Fruit fly (Drosophila melanogaster) whole organism, pupa: Measurements from ENCODE around the gene Fas3.

ENCODE experiments used
- CG10348 ChIP-seq: fragments of 200-800 bp; sonication (Bioruptor generic); IDR thresholded peaks from 2 replicates; pipeline ENCODE4 v1.3.6; 2022; ENCODE audit warnings: missing biosample characterization, missing genetic modification characterization
- CG12605 ChIP-seq: fragments of 200-800 bp; sonication (Bioruptor generic); IDR thresholded peaks from 2 replicates; pipeline ENCODE4 v1.3.6; 2022; ENCODE audit warnings: missing biosample characterization, missing genetic modification characterization
- CG13204 ChIP-seq: fragments of 200-800 bp; sonication (Bioruptor generic); optimal IDR thresholded peaks from 2 replicates; lab custom pipeline; 2018; ENCODE audit warnings: missing biosample characterization, mild to moderate bottlenecking, missing genetic modification characterization, moderate library complexity
- CG14655 ChIP-seq: fragments of 200-800 bp; sonication (Bioruptor generic); optimal IDR thresholded peaks from 3 replicates; lab custom pipeline; 2017; ENCODE audit warnings: mild to moderate bottlenecking, missing biosample characterization, missing genetic modification reagents, missing genetic modification characterization
- CG15710 ChIP-seq: fragments of 200-800 bp; sonication (Bioruptor generic); optimal IDR thresholded peaks from 2 replicates; lab custom pipeline; 2018; ENCODE audit warnings: missing biosample characterization, mild to moderate bottlenecking, missing genetic modification characterization, moderate library complexity
- CG17806 ChIP-seq: fragments of 200-800 bp; sonication (Bioruptor generic); optimal IDR thresholded peaks from 2 replicates; lab custom pipeline; 2018; ENCODE audit warnings: missing biosample characterization, mild to moderate bottlenecking, missing genetic modification characterization, moderate library complexity
- CG32121 ChIP-seq: fragments of 200-800 bp; sonication (Bioruptor generic); IDR thresholded peaks from 2 replicates; pipeline ENCODE4 v1.3.6; 2022; ENCODE audit warnings: missing biosample characterization, missing genetic modification characterization
- CG34367 ChIP-seq: fragments of 200-800 bp; sonication (Bioruptor generic); optimal IDR thresholded peaks from 2 replicates; lab custom pipeline; 2018; ENCODE audit warnings: missing biosample characterization, mild to moderate bottlenecking, missing genetic modification characterization
- CG4496 ChIP-seq: fragments of 200-800 bp; sonication (Bioruptor generic); IDR thresholded peaks from 3 replicates; pipeline ENCODE4 v1.3.6; 2022; ENCODE audit warnings: missing biosample characterization, missing genetic modification characterization
- CG8159 ChIP-seq: fragments of 200-800 bp; sonication (Bioruptor generic); optimal IDR thresholded peaks from 3 replicates; lab custom pipeline; 2018; ENCODE audit warnings: missing biosample characterization, mild to moderate bottlenecking, missing genetic modification characterization, moderate library complexity
- CG8301 ChIP-seq: fragments of 200-800 bp; sonication (Bioruptor generic); optimal IDR thresholded peaks from 2 replicates; lab custom pipeline; 2018; ENCODE audit warnings: missing biosample characterization, mild to moderate bottlenecking, missing genetic modification characterization
- CG9948 ChIP-seq: fragments of 200-800 bp; sonication (Bioruptor generic); optimal IDR thresholded peaks from 2 replicates; lab custom pipeline; 2018; ENCODE audit warnings: missing biosample characterization, mild to moderate bottlenecking, missing genetic modification characterization, moderate library complexity
- D1 ChIP-seq: fragments of 200-800 bp; sonication (Bioruptor generic); optimal IDR thresholded peaks from 2 replicates; lab custom pipeline; 2018; ENCODE audit warnings: missing biosample characterization, mild to moderate bottlenecking, missing genetic modification characterization, moderate library complexity
- EcR ChIP-seq: fragments of 200-800 bp; sonication (Bioruptor generic); optimal IDR thresholded peaks from 3 replicates; lab custom pipeline; 2019; ENCODE audit warnings: missing biosample characterization, missing genetic modification characterization, mild to moderate bottlenecking, moderate library complexity, missing genetic modification reagents
- Ets98B ChIP-seq: fragments of 200-800 bp; sonication (Bioruptor generic); IDR thresholded peaks from 2 replicates; pipeline ENCODE4 v1.3.6; 2022; ENCODE audit warnings: missing biosample characterization, missing genetic modification characterization
- Pif1A ChIP-seq: fragments of 200-800 bp; sonication (Bioruptor generic); optimal IDR thresholded peaks from 3 replicates; lab custom pipeline; 2016; ENCODE audit warnings: missing biosample characterization, missing genetic modification characterization
- Pif1B ChIP-seq: fragments of 200-800 bp; sonication (Bioruptor generic); optimal IDR thresholded peaks from 3 replicates; lab custom pipeline; 2016; ENCODE audit warnings: missing biosample characterization, missing genetic modification characterization
- Snoo ChIP-seq: fragments of 200-800 bp; sonication (Bioruptor generic); optimal IDR thresholded peaks from 3 replicates; lab custom pipeline; 2017; ENCODE audit warnings: missing biosample characterization, mild to moderate bottlenecking, missing genetic modification characterization, inconsistent platforms
- fd96Ca ChIP-seq: fragments of 200-800 bp; sonication (Bioruptor generic); IDR thresholded peaks from 3 replicates; pipeline ENCODE4 v1.3.6; 2022; ENCODE audit warnings: missing biosample characterization, missing genetic modification characterization
- gl ChIP-seq: fragments of 200-800 bp; sonication (Bioruptor generic); optimal IDR thresholded peaks from 2 replicates; lab custom pipeline; 2018; ENCODE audit warnings: missing biosample characterization, mild to moderate bottlenecking, missing genetic modification characterization
- rn ChIP-seq: fragments of 200-800 bp; sonication (Bioruptor generic); IDR thresholded peaks from 2 replicates; pipeline ENCODE4 v1.3.6; 2022; ENCODE audit warnings: missing biosample characterization, missing genetic modification characterization

Fas3 gene

dm6 chr2L:18307823-18308222, 12.1 kb upstream of the Fas3 start:
- TF ChIP-seq CG9948, result no peak
- TF ChIP-seq gl (tag; lab: Kevin White, UChicago), result no peak
- TF ChIP-seq D1 (tag; lab: Kevin White, UChicago), result no peak
- no peak for TF ChIP-seq CG12605
- TF ChIP-seq Ets98B (GFP tag; lab: Robert Waterston, UW), result no peak
- TF ChIP-seq rn, result no peak
- TF ChIP-seq Pif1A (GFP tag; lab: Kevin White, UChicago), result no peak
- TF ChIP-seq CG4496 (GFP tag; lab: Robert Waterston, UW), result no peak
- no peak for TF ChIP-seq CG34367 (tag; lab: Kevin White, UChicago)
- no peak for TF ChIP-seq CG10348 (GFP tag; lab: Robert Waterston, UW)
- TF ChIP-seq CG13204 (GFP tag; lab: Kevin White, UChicago), result no peak

dm6 chr2L:18308652-18309051, 11.2 kb upstream of the Fas3 start:
- TF ChIP-seq CG15710 (tag; lab: Kevin White, UChicago) (no peak), CG9948 (no peak), CG32121 (GFP tag; lab: Robert Waterston, UW) (no peak), EcR (GFP tag; lab: Kevin White, UChicago) (no peak), CG14655 (no peak), D1 (tag; lab: Kevin White, UChicago) (no peak), CG8159 (tag; lab: Kevin White, UChicago) (no peak), fd96Ca (GFP tag; lab: Robert Waterston, UW) (no peak), Ets98B (GFP tag; lab: Robert Waterston, UW) (no peak), CG34367 (tag; lab: Kevin White, UChicago) (no peak), CG17806 (no peak), CG10348 (GFP tag; lab: Robert Waterston, UW) (no peak), Snoo (tag; lab: Kevin White, UChicago) (no peak)

dm6 chr2L:18309346-18309745, 10.6 kb upstream of the Fas3 start, which contains the start of gene CG43354:
TSS of gene CG43354 (minus strand) at chr2L:18309446.
- TF ChIP-seq CG8159 (tag; lab: Kevin White, UChicago), result no peak
- TF ChIP-seq CG17806, result no peak
- TF ChIP-seq CG4496 (GFP tag; lab: Robert Waterston, UW), result no peak
- TF ChIP-seq CG12605, result no peak
- TF ChIP-seq CG8301 (tag; lab: Kevin White, UChicago), result no peak
- no peak for TF ChIP-seq CG32121 (GFP tag; lab: Robert Waterston, UW)
- no peak for TF ChIP-seq Pif1B (GFP tag; lab: Kevin White, UChicago)
- no peak for TF ChIP-seq Pif1A (GFP tag; lab: Kevin White, UChicago)
- TF ChIP-seq CG9948, result no peak
- TF ChIP-seq CG14655, result no peak
- no peak for TF ChIP-seq Snoo (tag; lab: Kevin White, UChicago)
- no peak for TF ChIP-seq gl (tag; lab: Kevin White, UChicago)
- TF ChIP-seq D1 (tag; lab: Kevin White, UChicago), result no peak
- TF ChIP-seq CG34367 (tag; lab: Kevin White, UChicago), result no peak
- no peak for TF ChIP-seq EcR (GFP tag; lab: Kevin White, UChicago)
- TF ChIP-seq rn, result no peak
- TF ChIP-seq CG15710 (tag; lab: Kevin White, UChicago), result no peak
- no peak for TF ChIP-seq CG10348 (GFP tag; lab: Robert Waterston, UW)
- no peak for TF ChIP-seq CG13204 (GFP tag; lab: Kevin White, UChicago)

- TF ChIP-seq gl (tag; lab: Kevin White, UChicago) (peak; percentile 59), rn (peak; percentile 42; the same call in 1 of the 2 replicates), CG8159 (tag; lab: Kevin White, UChicago) (peak; percentile 86), CG17806 (peak; percentile 85), CG15710 (tag; lab: Kevin White, UChicago) (peak; percentile 83), Snoo (tag; lab: Kevin White, UChicago) (peak; percentile 72), CG34367 (tag; lab: Kevin White, UChicago) (peak; percentile 75), CG10348 (GFP tag; lab: Robert Waterston, UW) (no peak), CG32121 (GFP tag; lab: Robert Waterston, UW) (peak; percentile 77), EcR (GFP tag; lab: Kevin White, UChicago) (no peak), CG13204 (GFP tag; lab: Kevin White, UChicago) (peak; percentile 48), CG12605 (peak; percentile 76; the same call in 1 of the 2 replicates), CG4496 (GFP tag; lab: Robert Waterston, UW) (peak; percentile 85), CG8301 (tag; lab: Kevin White, UChicago) (peak; percentile 84), D1 (tag; lab: Kevin White, UChicago) (peak; percentile 62), Pif1A (GFP tag; lab: Kevin White, UChicago) (peak; percentile 74), CG9948 (peak; percentile 88), Pif1B (GFP tag; lab: Kevin White, UChicago) (peak; percentile 74), fd96Ca (GFP tag; lab: Robert Waterston, UW) (peak; percentile 78), Ets98B (GFP tag; lab: Robert Waterston, UW) (peak; percentile 77), CG14655 (peak; percentile 90)
These were observed 9.4 kb upstream of the Fas3 start for dm6 chr2L:18310489-18310888.

dm6 chr2L:18311564-18312279, 8.2 kb upstream of the Fas3 start:
- TF ChIP-seq gl (tag; lab: Kevin White, UChicago) (peak; percentile 9), EcR (GFP tag; lab: Kevin White, UChicago) (peak; percentile 36), D1 (tag; lab: Kevin White, UChicago) (no peak)
